Worm (Caenorhabditis elegans) whole organism, young adult: ENCODE results near the gene elf-1.

Source experiments
- B0019.2 ChIP-seq: fragments of 200-800 bp; sonication (Bioruptor generic); conservative IDR thresholded peaks from 2 replicates; pipeline ENCODE4 v1.3.6; 2022; ENCODE audit warnings: missing genetic modification reagents, missing genetic modification characterization, missing compliant biosample characterization
- F10E7.11 ChIP-seq: sonication (generic microtip); optimal IDR thresholded peaks from 2 replicates; lab custom pipeline; 2017; ENCODE audit warnings: mild to moderate bottlenecking, missing genetic modification characterization, moderate library complexity, missing compliant biosample characterization
- F22D6.2 ChIP-seq: sonication (generic microtip); optimal IDR thresholded peaks from 2 replicates; lab custom pipeline; 2016; ENCODE audit warnings: mild to moderate bottlenecking, missing genetic modification characterization, missing compliant biosample characterization
- F49E8.2 ChIP-seq: sonication (generic microtip); optimal IDR thresholded peaks from 3 replicates; lab custom pipeline; 2017; ENCODE audit warnings: missing genetic modification characterization, mild to moderate bottlenecking, missing compliant biosample characterization, antibody characterized with exemption, moderate library complexity; ENCODE audit not compliant: insufficient read depth
- K12H6.12 ChIP-seq: fragments of 200-800 bp; sonication (Bioruptor generic); optimal IDR thresholded peaks from 2 replicates; lab custom pipeline; 2018; ENCODE audit warnings: mild to moderate bottlenecking, missing genetic modification characterization, missing compliant biosample characterization
- ZK185.1 ChIP-seq: sonication (generic microtip); optimal IDR thresholded peaks from 2 replicates; lab custom pipeline; 2016; ENCODE audit warnings: mild to moderate bottlenecking, missing genetic modification characterization, missing compliant biosample characterization; ENCODE audit not compliant: poor library complexity, severe bottlenecking
- cebp-1 ChIP-seq, 2 experiments: fragments of 200-800 bp in 1 of 2; sonication (Bioruptor generic) in 1 of 2; sonication (generic microtip) in 1 of 2; IDR thresholded peaks in 1 of 2; optimal IDR thresholded peaks in 1 of 2; 2 replicates each; pipeline versions ENCODE4 v1.3.6 to Lab custom; 2017 to 2022; ENCODE audit warnings: missing compliant biosample characterization in 2 of 2, missing genetic modification characterization in 2 of 2, mild to moderate bottlenecking in 1 of 2, missing genetic modification reagents in 1 of 2, moderate library complexity in 1 of 2
- ceh-27 ChIP-seq: fragments of 200-800 bp; sonication (Bioruptor generic); optimal IDR thresholded peaks from 2 replicates; lab custom pipeline; 2018; ENCODE audit warnings: mild to moderate bottlenecking, missing genetic modification characterization, moderate library complexity, missing compliant biosample characterization
- efl-1 ChIP-seq: fragments of 150-350 bp; optimal IDR thresholded peaks from 2 replicates; lab custom pipeline; 2014; ENCODE audit warnings: missing biosample characterization, missing genetic modification reagents, missing genetic modification characterization
- egl-44 ChIP-seq: fragments of 200-800 bp; sonication (Bioruptor generic); IDR thresholded peaks from 2 replicates; pipeline ENCODE4 v1.3.6; 2022; ENCODE audit warnings: missing genetic modification reagents, missing genetic modification characterization, missing compliant biosample characterization
- hlh-12 ChIP-seq: sonication (generic microtip); optimal IDR thresholded peaks from 2 replicates; lab custom pipeline; 2016; ENCODE audit warnings: missing genetic modification characterization, missing compliant biosample characterization
- hmg-1.2 ChIP-seq: fragments of 200-800 bp; sonication (Bioruptor generic); IDR thresholded peaks from 2 replicates; pipeline ENCODE4 v1.3.6; 2022; ENCODE audit warnings: missing genetic modification reagents, missing genetic modification characterization, missing compliant biosample characterization
- lin-54 ChIP-seq: fragments of 200-800 bp; sonication (Bioruptor generic); optimal IDR thresholded peaks from 2 replicates; lab custom pipeline; 2018; ENCODE audit warnings: mild to moderate bottlenecking, missing genetic modification characterization, missing compliant biosample characterization
- zfh-2 ChIP-seq: fragments of 200-800 bp; sonication (Bioruptor generic); conservative IDR thresholded peaks from 2 replicates; pipeline ENCODE4 v1.3.6; 2022; ENCODE audit warnings: missing genetic modification reagents, missing genetic modification characterization, missing compliant biosample characterization
- ztf-26 ChIP-seq: sonication (generic microtip); optimal IDR thresholded peaks from 2 replicates; lab custom pipeline; 2017; ENCODE audit warnings: missing genetic modification characterization, missing compliant biosample characterization
- ztf-28 ChIP-seq: fragments of 200-800 bp; sonication (Bioruptor generic); IDR thresholded peaks from 2 replicates; pipeline ENCODE4 v1.3.6; 2022; ENCODE audit warnings: missing genetic modification reagents, missing genetic modification characterization, missing compliant biosample characterization
- ztf-3 ChIP-seq: fragments of 200-800 bp; sonication (Bioruptor generic); optimal IDR thresholded peaks from 2 replicates; lab custom pipeline; 2018; ENCODE audit warnings: mild to moderate bottlenecking, missing genetic modification characterization, missing compliant biosample characterization

elf-1 gene

ce11 chrIII:764404-764803 is 75.4 kb downstream of the elf-1 start:
- no peak for TF ChIP-seq cebp-1 (GFP tag; IDR thresholded peaks at IDR 0.05; lab: Robert Waterston, UW)
- peak; percentile 32 for TF ChIP-seq cebp-1 (tag; optimal IDR thresholded peaks at IDR 0.05; lab: Kevin White, UChicago)
- no peak for TF ChIP-seq F49E8.2 (tag; lab: Kevin White, UChicago)
- no peak for TF ChIP-seq F10E7.11
- TF ChIP-seq B0019.2 (GFP tag; lab: Robert Waterston, UW): no peak
- 0 out of 2 replicates have a peak, but pooled peaks have one; percentile 21 for TF ChIP-seq zfh-2
- peak; percentile 43 for TF ChIP-seq K12H6.12 (tag; lab: Kevin White, UChicago)

- TF ChIP-seq ZK185.1 (tag; lab: Kevin White, UChicago) (no peak), lin-54 (GFP tag; lab: Kevin White, UChicago) (no peak), ztf-26 (no peak), F22D6.2 (tag; lab: Kevin White, UChicago) (no peak), F10E7.11 (no peak), egl-44 (no peak), ztf-28 (GFP tag; lab: Robert Waterston, UW) (no peak), hmg-1.2 (GFP tag; lab: Robert Waterston, UW) (no peak), ceh-27 (GFP tag; lab: Kevin White, UChicago) (no peak), efl-1 (GFP tag; lab: Kevin White, UChicago) (no peak), hlh-12 (tag; lab: Kevin White, UChicago) (no peak), ztf-3 (GFP tag; lab: Kevin White, UChicago) (no peak), zfh-2 (no peak)
These were observed 75.9 kb downstream of the elf-1 start, which contains the start of gene ptl-1 for ce11 chrIII:764884-765283. Gene ptl-1 (plus strand): TSS chrIII:765184.
